Fruit fly (Drosophila melanogaster) whole organism, embryonic: ENCODE data around the gene alphaTub67C.

Source experiments
- B-H1 ChIP-seq: fragments of 200-800 bp; sonication (Bioruptor generic); IDR thresholded peaks from 3 replicates; pipeline ENCODE4 v1.3.6; 2022; ENCODE audit warnings: missing biosample characterization, missing genetic modification characterization
- Bteb2 ChIP-seq: fragments of 200-800 bp; sonication (Bioruptor generic); optimal IDR thresholded peaks from 2 replicates; lab custom pipeline; 2016; ENCODE audit warnings: missing biosample characterization, missing genetic modification characterization
- CG10147 ChIP-seq: fragments of 200-800 bp; sonication (Bioruptor generic); optimal IDR thresholded peaks from 2 replicates; lab custom pipeline; 2019; ENCODE audit warnings: missing biosample characterization, mild to moderate bottlenecking, missing genetic modification characterization, moderate library complexity
- CG10209 ChIP-seq: fragments of 200-800 bp; sonication (Bioruptor generic); optimal IDR thresholded peaks from 3 replicates; lab custom pipeline; 2017; ENCODE audit warnings: missing biosample characterization, mild to moderate bottlenecking, missing genetic modification characterization, missing genetic modification reagents
- CG10654 ChIP-seq: fragments of 200-800 bp; sonication (Bioruptor generic); optimal IDR thresholded peaks from 2 replicates; lab custom pipeline; 2016; ENCODE audit warnings: missing biosample characterization, missing genetic modification characterization
- CG10979 ChIP-seq: fragments of 200-800 bp; sonication (Bioruptor generic); optimal IDR thresholded peaks from 2 replicates; lab custom pipeline; 2018; ENCODE audit warnings: missing biosample characterization, mild to moderate bottlenecking, missing genetic modification characterization, moderate library complexity
- CG11560 ChIP-seq: fragments of 200-800 bp; sonication (Bioruptor generic); IDR thresholded peaks from 3 replicates; pipeline ENCODE4 v1.3.6; 2022; ENCODE audit warnings: missing biosample characterization, missing genetic modification characterization
- CG11695 ChIP-seq: fragments of 200-800 bp; sonication (Bioruptor generic); IDR thresholded peaks from 3 replicates; pipeline ENCODE4 v1.3.6; 2022; ENCODE audit warnings: missing biosample characterization, missing genetic modification characterization
- CG12071 ChIP-seq: fragments of 200-800 bp; sonication (Bioruptor generic); optimal IDR thresholded peaks from 3 replicates; lab custom pipeline; 2018; ENCODE audit warnings: missing biosample characterization, mild to moderate bottlenecking, missing genetic modification characterization
- CG13123 ChIP-seq: fragments of 200-800 bp; sonication (Bioruptor generic); optimal IDR thresholded peaks from 2 replicates; lab custom pipeline; 2016; ENCODE audit warnings: missing biosample characterization, missing genetic modification characterization
- CG13624 ChIP-seq: fragments of 200-800 bp; sonication (Bioruptor generic); optimal IDR thresholded peaks from 2 replicates; lab custom pipeline; 2016; ENCODE audit warnings: missing biosample characterization, missing genetic modification characterization
- CG1603 ChIP-seq: fragments of 200-800 bp; sonication (Bioruptor generic); optimal IDR thresholded peaks from 2 replicates; lab custom pipeline; 2019; ENCODE audit warnings: missing biosample characterization, mild to moderate bottlenecking, missing genetic modification characterization, moderate library complexity
- CG17912 ChIP-seq: fragments of 200-800 bp; sonication (Bioruptor generic); optimal IDR thresholded peaks from 2 replicates; lab custom pipeline; 2018; ENCODE audit warnings: missing biosample characterization, mild to moderate bottlenecking, missing genetic modification characterization
- CG18619 ChIP-seq: fragments of 200-800 bp; sonication (Bioruptor generic); optimal IDR thresholded peaks from 3 replicates; lab custom pipeline; 2017; ENCODE audit warnings: missing biosample characterization, mild to moderate bottlenecking, missing genetic modification characterization
- CG2202 ChIP-seq: fragments of 200-800 bp; sonication (Bioruptor generic); optimal IDR thresholded peaks from 2 replicates; lab custom pipeline; 2018; ENCODE audit warnings: missing biosample characterization, mild to moderate bottlenecking, missing genetic modification characterization
- CG30403 ChIP-seq: fragments of 200-800 bp; sonication (Bioruptor generic); optimal IDR thresholded peaks from 3 replicates; lab custom pipeline; 2016; ENCODE audit warnings: missing biosample characterization, missing genetic modification characterization
- CG32532 ChIP-seq: fragments of 200-800 bp; sonication (Bioruptor generic); IDR thresholded peaks from 2 replicates; pipeline ENCODE4 v1.3.6; 2022; ENCODE audit warnings: missing biosample characterization, missing genetic modification characterization
- CG3838 ChIP-seq: fragments of 200-800 bp; sonication (Bioruptor generic); optimal IDR thresholded peaks from 3 replicates; lab custom pipeline; 2016; ENCODE audit warnings: missing biosample characterization, missing genetic modification characterization
- CG42726 ChIP-seq: fragments of 200-800 bp; sonication (Bioruptor generic); IDR thresholded peaks from 2 replicates; pipeline ENCODE4 v1.3.6; 2022; ENCODE audit warnings: missing biosample characterization, missing genetic modification characterization; ENCODE audit not compliant: partially characterized antibody
- CG4424 ChIP-seq: fragments of 200-800 bp; sonication (Bioruptor generic); optimal IDR thresholded peaks from 3 replicates; lab custom pipeline; 2016; ENCODE audit warnings: missing biosample characterization, missing genetic modification characterization
- CG4820 ChIP-seq: fragments of 200-800 bp; sonication (Bioruptor generic); optimal IDR thresholded peaks from 3 replicates; lab custom pipeline; 2016; ENCODE audit warnings: missing biosample characterization, missing genetic modification characterization
- CG6175 ChIP-seq: fragments of 200-800 bp; sonication (Bioruptor generic); IDR thresholded peaks from 3 replicates; pipeline ENCODE4 v1.3.6; 2022; ENCODE audit warnings: missing biosample characterization, missing genetic modification characterization
- CG6689 ChIP-seq: fragments of 200-800 bp; sonication (Bioruptor generic); IDR thresholded peaks from 2 replicates; pipeline ENCODE4 v1.3.6; 2022; ENCODE audit warnings: missing biosample characterization, missing genetic modification characterization
- CG6765 ChIP-seq: fragments of 200-800 bp; sonication (Bioruptor generic); optimal IDR thresholded peaks from 3 replicates; lab custom pipeline; 2017; ENCODE audit warnings: missing biosample characterization, mild to moderate bottlenecking, missing genetic modification characterization
- CG6791 ChIP-seq: fragments of 200-800 bp; sonication (Bioruptor generic); IDR thresholded peaks from 3 replicates; pipeline ENCODE4 v1.3.6; 2022; ENCODE audit warnings: missing biosample characterization, missing genetic modification characterization; ENCODE audit not compliant: partially characterized antibody
- CG7786 ChIP-seq: fragments of 200-800 bp; sonication (Bioruptor generic); optimal IDR thresholded peaks from 2 replicates; lab custom pipeline; 2016; ENCODE audit warnings: missing biosample characterization, missing genetic modification characterization
- CG9817 ChIP-seq: fragments of 200-800 bp; sonication (Bioruptor generic); optimal IDR thresholded peaks from 2 replicates; lab custom pipeline; 2018; ENCODE audit warnings: missing biosample characterization, mild to moderate bottlenecking, missing genetic modification characterization, moderate library complexity
- CrebB ChIP-seq: fragments of 200-800 bp; sonication (Bioruptor generic); optimal IDR thresholded peaks from 3 replicates; lab custom pipeline; 2018; ENCODE audit warnings: missing biosample characterization, mild to moderate bottlenecking, missing genetic modification characterization
- Dek ChIP-seq: fragments of 200-800 bp; sonication (Bioruptor generic); optimal IDR thresholded peaks from 3 replicates; lab custom pipeline; 2019; ENCODE audit warnings: missing biosample characterization, mild to moderate bottlenecking, missing genetic modification characterization, moderate library complexity
- Dip3 ChIP-seq: fragments of 200-800 bp; sonication (Bioruptor generic); optimal IDR thresholded peaks from 3 replicates; lab custom pipeline; 2016; ENCODE audit warnings: missing biosample characterization, missing genetic modification characterization
- Fer3 ChIP-seq: fragments of 200-800 bp; sonication (Bioruptor generic); optimal IDR thresholded peaks from 2 replicates; lab custom pipeline; 2018; ENCODE audit warnings: missing biosample characterization, mild to moderate bottlenecking, missing genetic modification characterization, moderate library complexity
- HLH4C ChIP-seq: fragments of 200-800 bp; sonication (Bioruptor generic); IDR thresholded peaks from 3 replicates; pipeline ENCODE4 v1.3.6; 2022; ENCODE audit warnings: missing biosample characterization, missing genetic modification characterization; ENCODE audit not compliant: partially characterized antibody
- MESR4 ChIP-seq: fragments of 200-800 bp; sonication (Bioruptor generic); optimal IDR thresholded peaks from 2 replicates; lab custom pipeline; 2018; ENCODE audit warnings: missing biosample characterization, mild to moderate bottlenecking, missing genetic modification characterization, moderate library complexity
- Mad ChIP-seq: fragments of 200-800 bp; sonication (Bioruptor generic); optimal IDR thresholded peaks from 2 replicates; lab custom pipeline; 2016; ENCODE audit warnings: missing biosample characterization, missing genetic modification characterization
- Max ChIP-seq: fragments of 200-800 bp; sonication (Bioruptor generic); optimal IDR thresholded peaks from 2 replicates; lab custom pipeline; 2016; ENCODE audit warnings: missing biosample characterization, mild to moderate bottlenecking, missing genetic modification characterization
- Med ChIP-seq: fragments of 200-800 bp; sonication (Bioruptor generic); peaks from one replicate; lab custom pipeline; 2016; ENCODE audit warnings: missing biosample characterization, missing genetic modification characterization, mild to moderate bottlenecking, inconsistent platforms, moderate library complexity
- Myb ChIP-seq: fragments of 200-800 bp; sonication (Bioruptor generic); optimal IDR thresholded peaks from 2 replicates; lab custom pipeline; 2016; ENCODE audit warnings: missing biosample characterization, missing genetic modification characterization
- NC2β ChIP-seq: fragments of 200-800 bp; sonication (Bioruptor generic); optimal IDR thresholded peaks from 2 replicates; lab custom pipeline; 2016; ENCODE audit warnings: missing biosample characterization, missing genetic modification characterization
- Ssrp ChIP-seq: fragments of 200-800 bp; sonication (Bioruptor generic); optimal IDR thresholded peaks from 2 replicates; lab custom pipeline; 2018; ENCODE audit warnings: missing biosample characterization, mild to moderate bottlenecking, missing genetic modification characterization, moderate library complexity
- ap ChIP-seq: fragments of 200-800 bp; sonication (Bioruptor generic); IDR thresholded peaks from 2 replicates; pipeline ENCODE4 v1.3.6; 2022; ENCODE audit warnings: missing biosample characterization, missing genetic modification characterization
- crc ChIP-seq: fragments of 200-800 bp; sonication (Bioruptor generic); optimal IDR thresholded peaks from 2 replicates; lab custom pipeline; 2016; ENCODE audit warnings: missing biosample characterization, missing genetic modification characterization
- dysf ChIP-seq: fragments of 200-800 bp; sonication (Bioruptor generic); IDR thresholded peaks from 3 replicates; pipeline ENCODE4 v1.3.6; 2022; ENCODE audit warnings: missing biosample characterization, missing genetic modification characterization
- gem ChIP-seq: fragments of 200-800 bp; sonication (Bioruptor generic); optimal IDR thresholded peaks from 2 replicates; lab custom pipeline; 2019; ENCODE audit warnings: missing biosample characterization, mild to moderate bottlenecking, missing genetic modification characterization, moderate library complexity
- grau ChIP-seq: fragments of 200-800 bp; optimal IDR thresholded peaks from 3 replicates; lab custom pipeline; 2019; ENCODE audit warnings: missing biosample characterization, mild to moderate bottlenecking, missing genetic modification characterization, moderate library complexity
- mam ChIP-seq: fragments of 200-800 bp; sonication (Bioruptor generic); optimal IDR thresholded peaks from 3 replicates; lab custom pipeline; 2016; ENCODE audit warnings: missing biosample characterization, missing genetic modification characterization
- org-1 ChIP-seq: fragments of 200-800 bp; sonication (Bioruptor generic); optimal IDR thresholded peaks from 2 replicates; lab custom pipeline; 2017; ENCODE audit warnings: missing biosample characterization, missing genetic modification characterization
- ranshi ChIP-seq: fragments of 200-800 bp; sonication (Bioruptor generic); IDR thresholded peaks from 2 replicates; pipeline ENCODE4 v1.3.6; 2022; ENCODE audit warnings: missing biosample characterization, missing genetic modification characterization
- row ChIP-seq: fragments of 200-800 bp; sonication (Bioruptor generic); IDR thresholded peaks from 3 replicates; pipeline ENCODE4 v1.3.6; 2022; ENCODE audit warnings: missing biosample characterization, missing genetic modification characterization
- ssp ChIP-seq: fragments of 200-800 bp; sonication (Bioruptor generic); IDR thresholded peaks from 2 replicates; pipeline ENCODE4 v1.3.6; 2022; ENCODE audit warnings: missing biosample characterization, missing genetic modification characterization
- z ChIP-seq: fragments of 200-800 bp; sonication (Bioruptor generic); IDR thresholded peaks from 3 replicates; pipeline ENCODE4 v1.3.6; 2022; ENCODE audit warnings: missing biosample characterization, missing genetic modification characterization

alphaTub67C gene

dm6 chr3L:9690798-9691475, 9.9 kb downstream of the alphaTub67C start (continued):
- TF ChIP-seq Myb (GFP tag; lab: Kevin White, UChicago), result peak; percentile 24
- TF ChIP-seq CG6765, result no peak
- TF ChIP-seq CG10209, result peak; percentile 46
- TF ChIP-seq CG13123 (GFP tag; lab: Kevin White, UChicago), result no peak
- no peak for TF ChIP-seq CG1603
- no peak for TF ChIP-seq CG4820 (GFP tag; lab: Kevin White, UChicago)
- no peak for TF ChIP-seq CG4424 (GFP tag; lab: Kevin White, UChicago)
- TF ChIP-seq CG42726, result no peak
- TF ChIP-seq grau, result peak; percentile 91
- TF ChIP-seq ssp (GFP tag; lab: Robert Waterston, UW), result no peak
- TF ChIP-seq ranshi (GFP tag; lab: Robert Waterston, UW), result no peak
- TF ChIP-seq CG6175 (GFP tag; lab: Robert Waterston, UW), result no peak
- TF ChIP-seq CG11695 (GFP tag; lab: Robert Waterston, UW), result 0 out of 3 replicates have a peak, but pooled peaks have one; percentile 40
- TF ChIP-seq CG10979 (tag; lab: Kevin White, UChicago), result no peak
- peak; percentile 49 for TF ChIP-seq CG13624 (GFP tag; lab: Kevin White, UChicago)
- TF ChIP-seq row (GFP tag; lab: Robert Waterston, UW), result peak; percentile 62
- TF ChIP-seq z (GFP tag; lab: Robert Waterston, UW), result no peak
- TF ChIP-seq mam (GFP tag; lab: Kevin White, UChicago), result peak; percentile 33
- TF ChIP-seq CG7786 (GFP tag; lab: Kevin White, UChicago), result peak; percentile 28
- TF ChIP-seq CrebB (tag; lab: Kevin White, UChicago), result no peak
- no peak for TF ChIP-seq CG6791 (GFP tag; lab: Robert Waterston, UW)
- no peak for TF ChIP-seq CG11560 (tag; lab: Robert Waterston, UW)
- TF ChIP-seq HLH4C, result no peak
- no peak for TF ChIP-seq NC2β
- peak; percentile 29 for TF ChIP-seq CG18619 (GFP tag; lab: Kevin White, UChicago)
- no peak for TF ChIP-seq Ssrp (tag; lab: Kevin White, UChicago)
- peak; percentile 18 for TF ChIP-seq CG9817
- TF ChIP-seq dysf (GFP tag; lab: Robert Waterston, UW), result peak; percentile 40; the same call in 2 of the 3 replicates
- 0 out of 2 replicates have a peak, but pooled peaks have one; percentile 6 for TF ChIP-seq ap (GFP tag; lab: Robert Waterston, UW)
- no peak for TF ChIP-seq Mad (GFP tag; lab: Kevin White, UChicago)
- peak; percentile 39 for TF ChIP-seq Bteb2
- peak; percentile 13; the same call in 1 of the 2 replicates for TF ChIP-seq CG6689 (GFP tag; lab: Robert Waterston, UW)
- TF ChIP-seq CG3838 (GFP tag; lab: Kevin White, UChicago), result no peak
- no peak for TF ChIP-seq MESR4 (GFP tag; lab: Kevin White, UChicago)
- peak; percentile 73 for TF ChIP-seq Med (GFP tag; lab: Kevin White, UChicago)
- no peak for TF ChIP-seq CG17912 (GFP tag; lab: Kevin White, UChicago)
- TF ChIP-seq org-1, result peak; percentile 18
- peak; percentile 8 for TF ChIP-seq crc (GFP tag; lab: Kevin White, UChicago)
- peak; percentile 29 for TF ChIP-seq Dip3 (GFP tag; lab: Kevin White, UChicago)
- peak; percentile 45 for TF ChIP-seq Dek
- no peak for TF ChIP-seq B-H1
- TF ChIP-seq Max (GFP tag; lab: Kevin White, UChicago), result no peak
- TF ChIP-seq CG32532, result peak; percentile 50; the same call in 1 of the 2 replicates
- TF ChIP-seq CG2202 (tag; lab: Kevin White, UChicago), result no peak
- peak; percentile 57 for TF ChIP-seq Fer3 (tag; lab: Kevin White, UChicago)
- TF ChIP-seq CG10147 (GFP tag; lab: Kevin White, UChicago), result peak; percentile 38
- peak; percentile 69 for TF ChIP-seq gem (tag; lab: Kevin White, UChicago)
- peak; percentile 46 for TF ChIP-seq CG30403
- TF ChIP-seq CG10654 (GFP tag; lab: Kevin White, UChicago), result no peak
- TF ChIP-seq CG12071, result no peak
